Fruit fly (Drosophila melanogaster) Kc167 (cell line): ENCODE results near the gene CG13108.

Source experiments
- Sin3A ChIP-seq: fragments of >200 bp; optimal IDR thresholded peaks from 2 replicates; lab custom pipeline; 2018; ENCODE audit warnings: missing external identifiers
- h ChIP-seq: fragments of >200 bp; optimal IDR thresholded peaks from 3 replicates; lab custom pipeline; 2018; ENCODE audit warnings: missing external identifiers
- psq ChIP-seq: fragments of >200 bp; optimal IDR thresholded peaks from 2 replicates; lab custom pipeline; 2017; ENCODE audit warnings: missing external identifiers
- ttk ChIP-seq: sonication (Bioruptor generic); optimal IDR thresholded peaks from 2 replicates; lab custom pipeline; 2017; ENCODE audit warnings: missing external identifiers

DNA sequence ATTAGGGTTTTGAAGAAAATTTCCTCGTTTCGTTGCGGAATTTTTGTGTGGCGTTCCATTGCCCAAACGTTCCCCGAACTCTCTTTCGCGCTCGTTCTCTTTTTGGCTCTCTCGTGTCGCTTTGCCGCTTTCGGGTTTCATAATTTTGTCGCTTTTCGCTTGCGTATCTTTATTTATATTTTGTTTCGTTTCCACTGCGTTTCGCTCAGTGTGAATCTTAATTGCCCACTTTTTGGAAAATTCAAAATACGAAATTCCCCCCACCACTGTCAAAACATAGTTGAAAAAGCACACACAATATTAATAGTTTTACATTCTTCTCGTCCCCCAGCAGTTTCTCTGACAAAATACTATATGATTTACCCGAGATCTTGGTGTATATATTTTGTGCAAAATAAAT is 12.8 kb downstream of the CG13108 start:
- TF ChIP-seq h (no peak), Sin3A (lab: Kevin White, UChicago) (no peak), psq (lab: Kevin White, UChicago) (no peak), ttk (lab: Kevin White, UChicago) (no peak)
